Fruit fly (Drosophila melanogaster) whole organism, wandering third instar larva: ENCODE data around the gene Reck.

ENCODE experiments used
- Abd-B ChIP-seq: fragments of >200 bp; optimal IDR thresholded peaks from 2 replicates; lab custom pipeline; 2017; ENCODE audit warnings: missing biosample characterization, missing genetic modification characterization
- CG32264 ChIP-seq: fragments of 200-800 bp; sonication (Bioruptor generic); optimal IDR thresholded peaks from 2 replicates; lab custom pipeline; 2016; ENCODE audit warnings: missing biosample characterization, missing genetic modification characterization
- CG9705 ChIP-seq: fragments of 200-800 bp; sonication (Bioruptor generic); optimal IDR thresholded peaks from 2 replicates; lab custom pipeline; 2018; ENCODE audit warnings: missing biosample characterization, mild to moderate bottlenecking, missing genetic modification characterization
- CrebA ChIP-seq: fragments of 200-800 bp; sonication (Bioruptor generic); optimal IDR thresholded peaks from 2 replicates; lab custom pipeline; 2016; ENCODE audit warnings: missing biosample characterization, mild to moderate bottlenecking, missing genetic modification characterization, borderline replicate concordance
- Dfd ChIP-seq: fragments of >200 bp; optimal IDR thresholded peaks from 2 replicates; lab custom pipeline; 2017; ENCODE audit warnings: missing biosample characterization, missing genetic modification characterization
- Dif ChIP-seq: fragments of 200-275, 200-300 bp; sonication (Bioruptor generic); optimal IDR thresholded peaks from 2 replicates; lab custom pipeline; 2018; ENCODE audit warnings: missing biosample characterization, missing genetic modification characterization; ENCODE audit not compliant: partially characterized antibody
- GATAd ChIP-seq: sonication (Bioruptor generic); optimal IDR thresholded peaks from 2 replicates; lab custom pipeline; 2016; ENCODE audit warnings: missing biosample characterization, missing genetic modification characterization
- HLH106 ChIP-seq: fragments of 200-800 bp; optimal IDR thresholded peaks from 3 replicates; lab custom pipeline; 2019; ENCODE audit warnings: missing biosample characterization, mild to moderate bottlenecking, missing genetic modification characterization, moderate library complexity
- Hnf4 ChIP-seq: fragments of 200-800 bp; sonication (Bioruptor generic); optimal IDR thresholded peaks from 2 replicates; lab custom pipeline; 2016; ENCODE audit warnings: missing biosample characterization, mild to moderate bottlenecking, missing genetic modification characterization
- Hr78 ChIP-seq: fragments of >200 bp; optimal IDR thresholded peaks from 2 replicates; lab custom pipeline; 2017; ENCODE audit warnings: missing biosample characterization, missing genetic modification characterization
- Hr83 ChIP-seq: fragments of 200-300 bp; sonication (Bioruptor generic); optimal IDR thresholded peaks from 2 replicates; lab custom pipeline; 2016; ENCODE audit warnings: missing biosample characterization, mild to moderate bottlenecking, missing genetic modification characterization, moderate library complexity; ENCODE audit not compliant: poor library complexity, severe bottlenecking
- Jra ChIP-seq: sonication (Bioruptor generic); optimal IDR thresholded peaks from 2 replicates; lab custom pipeline; 2016; ENCODE audit warnings: missing biosample characterization, missing genetic modification characterization
- Mio ChIP-seq: sonication (Bioruptor generic); optimal IDR thresholded peaks from 2 replicates; lab custom pipeline; 2016; ENCODE audit warnings: missing biosample characterization, missing genetic modification characterization
- OdsH ChIP-seq: fragments of 200-800 bp; sonication (Bioruptor generic); optimal IDR thresholded peaks from 2 replicates; lab custom pipeline; 2016; ENCODE audit warnings: missing biosample characterization, mild to moderate bottlenecking, missing genetic modification characterization
- Rel ChIP-seq, 2 experiments: fragments of 200-800 bp; sonication (Bioruptor generic) in 1 of 2; optimal IDR thresholded peaks; 2 replicates in 1 of 2; 3 replicates in 1 of 2; lab custom pipeline; 2016 to 2019; ENCODE audit warnings: mild to moderate bottlenecking in 2 of 2, missing biosample characterization in 2 of 2, missing genetic modification characterization in 2 of 2, moderate library complexity in 1 of 2
- Sp1 ChIP-seq: fragments of 200-800 bp; sonication (Bioruptor generic); optimal IDR thresholded peaks from 3 replicates; lab custom pipeline; 2019; ENCODE audit warnings: missing biosample characterization, mild to moderate bottlenecking, missing genetic modification characterization, moderate library complexity
- Vsx2 ChIP-seq: fragments of 200-300, 225-300 bp; sonication (Bioruptor generic); optimal IDR thresholded peaks from 2 replicates; lab custom pipeline; 2018; ENCODE audit warnings: missing biosample characterization, missing genetic modification characterization; ENCODE audit not compliant: partially characterized antibody
- br ChIP-seq: fragments of 200-800 bp; sonication (Bioruptor generic); optimal IDR thresholded peaks from 2 replicates; lab custom pipeline; 2016; ENCODE audit warnings: missing biosample characterization, missing genetic modification characterization
- brk ChIP-seq: fragments of 200-800 bp; sonication (Bioruptor generic); optimal IDR thresholded peaks from 2 replicates; lab custom pipeline; 2016; ENCODE audit warnings: missing biosample characterization, mild to moderate bottlenecking, missing genetic modification characterization
- dl ChIP-seq, 2 experiments: fragments of 175-275, 200-275 bp in 1 of 2; fragments of 200-275 bp in 1 of 2; sonication (Bioruptor generic); optimal IDR thresholded peaks; lab custom pipeline; 2018; ENCODE audit warnings: mild to moderate bottlenecking in 2 of 2, missing biosample characterization in 2 of 2, missing genetic modification characterization in 2 of 2, moderate library complexity in 2 of 2; ENCODE audit not compliant: partially characterized antibody in 2 of 2, insufficient read depth in 1 of 2
- dmrt93B ChIP-seq: fragments of 200-800 bp; sonication (Bioruptor generic); optimal IDR thresholded peaks from 2 replicates; lab custom pipeline; 2018; ENCODE audit warnings: missing biosample characterization, mild to moderate bottlenecking, missing genetic modification characterization
- dsf ChIP-seq: sonication (Bioruptor generic); optimal IDR thresholded peaks from 2 replicates; lab custom pipeline; 2016; ENCODE audit warnings: missing biosample characterization, missing genetic modification characterization, borderline replicate concordance
- ey ChIP-seq: fragments of 200-800 bp; sonication (Bioruptor generic); optimal IDR thresholded peaks from 2 replicates; lab custom pipeline; 2016; ENCODE audit warnings: missing biosample characterization, missing genetic modification characterization
- foxo ChIP-seq, 2 experiments: fragments of 200-800 bp; sonication (Bioruptor generic); optimal IDR thresholded peaks; 2 replicates in 1 of 2; 3 replicates in 1 of 2; lab custom pipeline; 2016 to 2017; ENCODE audit warnings: missing biosample characterization in 2 of 2, missing genetic modification characterization in 2 of 2
- fru ChIP-seq: fragments of 200-800 bp; sonication (Bioruptor generic); optimal IDR thresholded peaks from 3 replicates; lab custom pipeline; 2016; ENCODE audit warnings: missing biosample characterization, mild to moderate bottlenecking, missing genetic modification characterization
- h ChIP-seq: fragments of 200-800 bp; sonication (Bioruptor generic); optimal IDR thresholded peaks from 3 replicates; lab custom pipeline; 2016; ENCODE audit warnings: missing biosample characterization, mild to moderate bottlenecking, missing genetic modification characterization
- jim ChIP-seq: fragments of 175-275, 200-325 bp; sonication (Bioruptor generic); optimal IDR thresholded peaks from 2 replicates; lab custom pipeline; 2016; ENCODE audit warnings: missing biosample characterization, mild to moderate bottlenecking, missing genetic modification characterization
- lola ChIP-seq: fragments of >200 bp; optimal IDR thresholded peaks from 2 replicates; lab custom pipeline; 2017; ENCODE audit warnings: missing biosample characterization, missing genetic modification characterization
- pan ChIP-seq: fragments of >200 bp; optimal IDR thresholded peaks from 2 replicates; lab custom pipeline; 2017
- psq ChIP-seq: fragments of 200-800 bp; sonication (Bioruptor generic); optimal IDR thresholded peaks from 3 replicates; lab custom pipeline; 2017; ENCODE audit warnings: missing biosample characterization, mild to moderate bottlenecking, missing genetic modification characterization, moderate library complexity
- rgr ChIP-seq: fragments of 200-800 bp; sonication (Bioruptor generic); optimal IDR thresholded peaks from 3 replicates; lab custom pipeline; 2016; ENCODE audit warnings: missing biosample characterization, mild to moderate bottlenecking, missing genetic modification characterization
- sage ChIP-seq: fragments of 200-800 bp; sonication (Bioruptor generic); optimal IDR thresholded peaks from 2 replicates; lab custom pipeline; 2016; ENCODE audit warnings: missing biosample characterization, mild to moderate bottlenecking, missing genetic modification characterization
- sv ChIP-seq: fragments of 200-800 bp; sonication (Bioruptor generic); optimal IDR thresholded peaks from 3 replicates; lab custom pipeline; 2016; ENCODE audit warnings: missing biosample characterization, missing genetic modification characterization
- tai ChIP-seq: sonication (Bioruptor generic); optimal IDR thresholded peaks from 2 replicates; lab custom pipeline; 2016; ENCODE audit warnings: missing biosample characterization, missing genetic modification characterization
- usp ChIP-seq: fragments of >200 bp; optimal IDR thresholded peaks from 2 replicates; lab custom pipeline; 2017; ENCODE audit warnings: missing biosample characterization, missing genetic modification characterization
- woc ChIP-seq: sonication (Bioruptor generic); optimal IDR thresholded peaks from 2 replicates; lab custom pipeline; 2016; ENCODE audit warnings: missing biosample characterization, mild to moderate bottlenecking, missing genetic modification characterization

Reck gene

dm6 chr3L:15054477-15054876 lies 40.6 kb upstream of the Reck start, which contains the start of gene EAChm:
Gene EAChm, plus strand, starts transcription at chr3L:15054777.
- TF ChIP-seq woc (GFP tag; lab: Kevin White, UChicago) (no peak), Mio (GFP tag; lab: Kevin White, UChicago) (no peak), dmrt93B (GFP tag; lab: Kevin White, UChicago) (no peak), h (GFP tag; lab: Kevin White, UChicago) (no peak), Vsx2 (GFP tag; lab: Kevin White, UChicago) (no peak), GATAd (GFP tag; lab: Kevin White, UChicago) (no peak), Sp1 (no peak), sv (GFP tag; lab: Kevin White, UChicago) (no peak), brk (no peak), tai (GFP tag; lab: Kevin White, UChicago) (no peak), pan (lab: Kevin White, UChicago) (no peak), lola (GFP tag; lab: Kevin White, UChicago) (no peak), HLH106 (tag; lab: Kevin White, UChicago) (no peak), dsf (GFP tag; lab: Kevin White, UChicago) (no peak), OdsH (GFP tag; lab: Kevin White, UChicago) (no peak), CG9705 (GFP tag; lab: Kevin White, UChicago) (no peak), dl (GFP tag; optimal IDR thresholded peaks at IDR 0.05; lab: Kevin White, UChicago; ENCODE audit: insufficient read depth in 1 of 2, partially characterized antibody in 2 of 2) (no peak)

DNA sequence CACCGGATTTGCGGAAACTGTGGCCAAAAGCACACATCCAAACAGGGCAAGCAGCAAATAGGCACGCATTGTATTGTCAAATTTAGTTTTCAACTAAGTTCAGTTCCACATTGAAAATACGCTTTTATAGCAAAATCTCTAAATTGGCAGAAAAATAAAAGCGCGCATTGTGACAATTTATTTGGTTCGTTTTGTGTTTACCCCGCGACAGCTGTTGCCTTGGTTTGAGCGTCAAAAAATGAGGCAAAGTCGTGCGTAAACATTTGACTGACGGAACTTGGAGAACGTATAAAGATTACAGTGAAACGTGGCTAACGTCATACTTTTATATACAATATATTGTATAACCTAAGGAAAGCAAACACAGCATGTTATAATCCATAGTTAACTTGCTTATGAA lies 40.2 kb upstream of the Reck start, which contains the start of gene CG18649:
TSS of gene CG18649 (minus strand) at position 101 of the 400 bp plus-strand sequence.
- TF ChIP-seq Hr83: no peak
- TF ChIP-seq dl (GFP tag; optimal IDR thresholded peaks at IDR 0.05; lab: Kevin White, UChicago; ENCODE audit: insufficient read depth in 1 of 2, partially characterized antibody in 2 of 2): no peak

- TF ChIP-seq br (GFP tag; lab: Kevin White, UChicago): no peak
- TF ChIP-seq Dfd (GFP tag; lab: Kevin White, UChicago): no peak
- no peak for TF ChIP-seq Hr83
- TF ChIP-seq CrebA (GFP tag; lab: Kevin White, UChicago): no peak
- no peak for TF ChIP-seq Hnf4 (GFP tag; lab: Kevin White, UChicago)
- TF ChIP-seq rgr (GFP tag; lab: Kevin White, UChicago): no peak
- TF ChIP-seq Jra (GFP tag; lab: Kevin White, UChicago): no peak
- TF ChIP-seq ey: no peak
- no peak for TF ChIP-seq h (GFP tag; lab: Kevin White, UChicago)
- TF ChIP-seq Rel (GFP tag; optimal IDR thresholded peaks at IDR 0.05; lab: Kevin White, UChicago): no peak
- TF ChIP-seq Rel (tag; optimal IDR thresholded peaks at IDR 0.05; lab: Kevin White, UChicago): no peak
- TF ChIP-seq Dif: no peak
- TF ChIP-seq pan (lab: Kevin White, UChicago): no peak
- no peak for TF ChIP-seq CG9705 (GFP tag; lab: Kevin White, UChicago)
- TF ChIP-seq Mio (GFP tag; lab: Kevin White, UChicago): no peak
- TF ChIP-seq tai (GFP tag; lab: Kevin White, UChicago): no peak
- TF ChIP-seq usp (GFP tag; lab: Kevin White, UChicago): no peak
- no peak for TF ChIP-seq Hr78 (GFP tag; lab: Kevin White, UChicago)
- TF ChIP-seq CG32264 (GFP tag; lab: Kevin White, UChicago): no peak
- no peak for TF ChIP-seq HLH106 (tag; lab: Kevin White, UChicago)
- TF ChIP-seq, all 38 proteins: peak for 0
Observed at dm6 chr3L:15053251-15053650, 39.4 kb upstream of the Reck start, which contains the start of gene CG43680. Gene CG43680, minus strand, starts transcription at chr3L:15053351.

DNA sequence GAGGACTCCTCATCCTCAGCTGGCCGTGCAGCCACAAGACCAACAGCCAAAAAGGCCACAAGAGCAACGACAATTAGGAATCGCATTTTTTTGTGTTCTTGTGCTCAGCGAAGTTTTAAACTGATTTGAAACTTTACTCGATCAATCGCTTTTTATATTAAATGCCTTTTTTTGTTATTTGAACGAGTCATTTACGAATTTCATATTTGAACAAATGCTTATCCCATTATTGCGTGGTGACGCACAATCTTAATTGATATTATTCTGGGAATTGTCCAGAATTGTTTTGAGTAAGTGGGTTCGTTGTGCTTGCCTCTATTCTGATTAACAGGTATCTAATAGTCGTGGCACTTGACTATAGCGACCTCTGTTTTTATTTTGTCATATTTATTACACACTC lies 38.5 kb upstream of the Reck start, which contains the start of gene CG13461:
TSS of gene CG13461 (minus strand) at position 101 of the 400 bp plus-strand sequence.
- no peak for TF ChIP-seq br (GFP tag; lab: Kevin White, UChicago)
- no peak for TF ChIP-seq Hr83
- no peak for TF ChIP-seq foxo (GFP tag; optimal IDR thresholded peaks at IDR 0.05; lab: Kevin White, UChicago)
- TF ChIP-seq fru (GFP tag; lab: Kevin White, UChicago): no peak
- TF ChIP-seq OdsH (GFP tag; lab: Kevin White, UChicago): no peak
- TF ChIP-seq usp (GFP tag; lab: Kevin White, UChicago): no peak
- no peak for TF ChIP-seq psq (GFP tag; lab: Kevin White, UChicago)
- TF ChIP-seq lola (GFP tag; lab: Kevin White, UChicago): no peak
- TF ChIP-seq rgr (GFP tag; lab: Kevin White, UChicago): no peak
- no peak for TF ChIP-seq Hnf4 (GFP tag; lab: Kevin White, UChicago)
- no peak for TF ChIP-seq GATAd (GFP tag; lab: Kevin White, UChicago)
- no peak for TF ChIP-seq jim (GFP tag; lab: Kevin White, UChicago)
- TF ChIP-seq sage: no peak
- no peak for TF ChIP-seq dmrt93B (GFP tag; lab: Kevin White, UChicago)
- no peak for TF ChIP-seq CG9705 (GFP tag; lab: Kevin White, UChicago)
- TF ChIP-seq brk: no peak
- no peak for TF ChIP-seq Hr78 (GFP tag; lab: Kevin White, UChicago)
- TF ChIP-seq Abd-B (GFP tag; lab: Kevin White, UChicago): no peak
- TF ChIP-seq Sp1: no peak
- TF ChIP-seq, all 38 proteins: peak for 0
